Fruit fly (Drosophila melanogaster) whole organism, pupa: ENCODE data around the gene CG1622.

Experiments used
- CG10348 ChIP-seq: fragments of 200-800 bp; sonication (Bioruptor generic); IDR thresholded peaks from 2 replicates; pipeline ENCODE4 v1.3.6; 2022; ENCODE audit warnings: missing biosample characterization, missing genetic modification characterization
- CG12605 ChIP-seq: fragments of 200-800 bp; sonication (Bioruptor generic); IDR thresholded peaks from 2 replicates; pipeline ENCODE4 v1.3.6; 2022; ENCODE audit warnings: missing biosample characterization, missing genetic modification characterization
- CG13204 ChIP-seq: fragments of 200-800 bp; sonication (Bioruptor generic); optimal IDR thresholded peaks from 2 replicates; lab custom pipeline; 2018; ENCODE audit warnings: missing biosample characterization, mild to moderate bottlenecking, missing genetic modification characterization, moderate library complexity
- CG34367 ChIP-seq: fragments of 200-800 bp; sonication (Bioruptor generic); optimal IDR thresholded peaks from 2 replicates; lab custom pipeline; 2018; ENCODE audit warnings: missing biosample characterization, mild to moderate bottlenecking, missing genetic modification characterization
- CG9948 ChIP-seq: fragments of 200-800 bp; sonication (Bioruptor generic); optimal IDR thresholded peaks from 2 replicates; lab custom pipeline; 2018; ENCODE audit warnings: missing biosample characterization, mild to moderate bottlenecking, missing genetic modification characterization, moderate library complexity

- TF ChIP-seq CG10348 (GFP tag; lab: Robert Waterston, UW) (no peak), CG13204 (GFP tag; lab: Kevin White, UChicago) (peak; percentile 86), CG34367 (tag; lab: Kevin White, UChicago) (no peak), CG12605 (GFP tag; lab: Robert Waterston, UW) (0 out of 2 replicates have a peak, but pooled peaks have one; percentile 32), CG9948 (tag; lab: Kevin White, UChicago) (no peak)
Measured at dm6 chrX:13305323-13305722, 8.4 kb downstream of the CG1622 start.
